Fruit fly (Drosophila melanogaster): Measurements from ENCODE around the gene Hrb87F.

- TF ChIP-seq CG6276 (GFP tag; optimal IDR thresholded peaks at IDR 0.05) (no peak), Ets21C (GFP tag; optimal IDR thresholded peaks at IDR 0.05) (no peak), Hr4 (GFP tag; optimal IDR thresholded peaks at IDR 0.05) (no peak), dac (GFP tag; optimal IDR thresholded peaks at IDR 0.05) (no peak), svp (GFP tag) (no peak)
These were observed 46.1 kb upstream of the Hrb87F start, which contains the start of gene Adgf-C for dm6 chr3R:13706457-13706856.

Data from whole organism, prepupa.